Worm (Caenorhabditis elegans): ENCODE data around the gene F48E8.4.

The F48E8.4 gene

ce11 chrIII:5506023-5506597 is 52.7 kb downstream of the F48E8.4 start:
- TF ChIP-seq lin-13 (tag; optimal IDR thresholded peaks at IDR 0.05) = no peak
- peak; percentile 18 for TF ChIP-seq M03D4.4 (tag; optimal IDR thresholded peaks at IDR 0.05)

ce11 chrIII:5506936-5507335 is 53.5 kb downstream of the F48E8.4 start:
- TF ChIP-seq mep-1 (tag; optimal IDR thresholded peaks at IDR 0.05) = no peak
- no peak for TF ChIP-seq ceh-39 (tag; optimal IDR thresholded peaks at IDR 0.05)
- TF ChIP-seq mls-2 (tag; optimal IDR thresholded peaks at IDR 0.05) = no peak
- no peak for TF ChIP-seq unc-120 (tag; optimal IDR thresholded peaks at IDR 0.05; ENCODE audit: poor library complexity, severe bottlenecking)
- TF ChIP-seq drap-1 (GFP tag; optimal IDR thresholded peaks at IDR 0.05) = no peak
- TF ChIP-seq sptf-1 (tag; optimal IDR thresholded peaks at IDR 0.05) = no peak
- no peak for TF ChIP-seq sem-2 (GFP tag; optimal IDR thresholded peaks at IDR 0.05)
- TF ChIP-seq hlh-1 (tag; optimal IDR thresholded peaks at IDR 0.05) = no peak
- no peak for TF ChIP-seq lin-32 (GFP tag; optimal IDR thresholded peaks at IDR 0.05)
- no peak for TF ChIP-seq snpc-4 (tag; optimal IDR thresholded peaks at IDR 0.05)
- TF ChIP-seq ces-1 (GFP tag; optimal IDR thresholded peaks at IDR 0.05) = no peak
- no peak for TF ChIP-seq ztf-11 (tag; optimal IDR thresholded peaks at IDR 0.05)
- no peak for TF ChIP-seq unc-62 (GFP tag; optimal IDR thresholded peaks at IDR 0.05)
- no peak for TF ChIP-seq M03D4.4 (tag; optimal IDR thresholded peaks at IDR 0.05)

- TF ChIP-seq cnd-1 (tag; optimal IDR thresholded peaks at IDR 0.05) (no peak), ces-1 (GFP tag; optimal IDR thresholded peaks at IDR 0.05) (no peak), mab-5 (tag; optimal IDR thresholded peaks at IDR 0.05) (no peak), mls-2 (tag; optimal IDR thresholded peaks at IDR 0.05) (no peak), M03D4.4 (tag; optimal IDR thresholded peaks at IDR 0.05) (no peak), lin-13 (tag; optimal IDR thresholded peaks at IDR 0.05) (no peak), ztf-11 (tag; optimal IDR thresholded peaks at IDR 0.05) (no peak), ceh-43 (GFP tag; optimal IDR thresholded peaks at IDR 0.05) (no peak), tbx-8 (GFP tag; optimal IDR thresholded peaks at IDR 0.05) (no peak), blmp-1 (tag; optimal IDR thresholded peaks at IDR 0.05) (no peak), nhr-12 (tag; optimal IDR thresholded peaks at IDR 0.05) (no peak), snpc-4 (tag; optimal IDR thresholded peaks at IDR 0.05) (no peak), drap-1 (GFP tag; optimal IDR thresholded peaks at IDR 0.05) (no peak), nhr-237 (tag; optimal IDR thresholded peaks at IDR 0.05) (no peak), unc-39 (tag; optimal IDR thresholded peaks at IDR 0.05) (no peak), nhr-28 (tag; optimal IDR thresholded peaks at IDR 0.05) (no peak), sem-2 (GFP tag; optimal IDR thresholded peaks at IDR 0.05) (no peak), unc-120 (tag; optimal IDR thresholded peaks at IDR 0.05; ENCODE audit: poor library complexity, severe bottlenecking) (no peak)
Measured at ce11 chrIII:5508669-5509068, 55.3 kb downstream of the F48E8.4 start, which contains the start of gene D1044.7. D1044.7 (minus strand) TSS chrIII:5508769.
